Worm (Caenorhabditis elegans) whole organism, L3 larva: ENCODE results near the gene T18D3.9.
A peak's percentile ranks its signal among the peaks of the same experiment; 100 is the strongest.

Experiments used
- R02D3.7 ChIP-seq: fragments of 150-350 bp; optimal IDR thresholded peaks from 2 replicates; lab custom pipeline; 2014; ENCODE audit warnings: missing biosample characterization, missing genetic modification characterization
- ZK546.5 ChIP-seq: sonication (generic microtip); optimal IDR thresholded peaks from 2 replicates; lab custom pipeline; 2017; ENCODE audit warnings: missing biosample characterization, missing genetic modification characterization
- ceh-28 ChIP-seq: fragments of 150-350 bp; optimal IDR thresholded peaks from 2 replicates; lab custom pipeline; 2014; ENCODE audit warnings: missing biosample characterization, missing genetic modification reagents, missing genetic modification characterization
- ceh-82 ChIP-seq: fragments of 150-350 bp; optimal IDR thresholded peaks from 2 replicates; lab custom pipeline; 2014; ENCODE audit warnings: missing biosample characterization, missing genetic modification characterization
- ceh-9 ChIP-seq: sonication (generic microtip); optimal IDR thresholded peaks from 2 replicates; lab custom pipeline; 2018; ENCODE audit warnings: missing biosample characterization, missing genetic modification characterization
- daf-12 ChIP-seq: fragments of 150-350 bp; optimal IDR thresholded peaks from 2 replicates; lab custom pipeline; 2014; ENCODE audit warnings: missing biosample characterization, missing genetic modification reagents, missing genetic modification characterization
- egl-27 ChIP-seq: sonication (generic microtip); optimal IDR thresholded peaks from 4 replicates; lab custom pipeline; 2017; ENCODE audit warnings: missing biosample characterization, missing genetic modification reagents, missing genetic modification characterization
- elt-1 ChIP-seq: fragments of 150-350 bp; optimal IDR thresholded peaks from 2 replicates; lab custom pipeline; 2014; ENCODE audit warnings: missing biosample characterization, missing genetic modification characterization
- elt-2 ChIP-seq: sonication (generic microtip); optimal IDR thresholded peaks from 2 replicates; lab custom pipeline; 2016; ENCODE audit warnings: missing genetic modification reagents, mild to moderate bottlenecking, missing genetic modification characterization, missing compliant biosample characterization
- elt-3 ChIP-seq, 3 experiments: fragments of 150-350 bp in 1 of 3; sonication (generic microtip) in 2 of 3; optimal IDR thresholded peaks; 2 replicates in 2 of 3; 4 replicates in 1 of 3; lab custom pipeline; 2014 to 2017; ENCODE audit warnings: missing biosample characterization in 3 of 3, missing genetic modification characterization in 3 of 3
- fkh-10 ChIP-seq: sonication (generic microtip); optimal IDR thresholded peaks from 2 replicates; lab custom pipeline; 2017; ENCODE audit warnings: missing biosample characterization, missing genetic modification reagents, missing genetic modification characterization
- jun-1 ChIP-seq: fragments of 150-350 bp; optimal IDR thresholded peaks from 2 replicates; lab custom pipeline; 2014; ENCODE audit warnings: missing biosample characterization, missing genetic modification reagents, missing genetic modification characterization
- lin-39 ChIP-seq: fragments of 150-350 bp; optimal IDR thresholded peaks from 2 replicates; lab custom pipeline; 2018; ENCODE audit warnings: missing biosample characterization, missing genetic modification reagents, missing genetic modification characterization
- mdl-1 ChIP-seq: fragments of 150-350 bp; optimal IDR thresholded peaks from 2 replicates; lab custom pipeline; 2014; ENCODE audit warnings: missing biosample characterization, missing genetic modification characterization
- nfya-1 ChIP-seq: sonication (generic microtip); optimal IDR thresholded peaks from 2 replicates; lab custom pipeline; 2017; ENCODE audit warnings: missing genetic modification characterization, mild to moderate bottlenecking, missing compliant biosample characterization, antibody characterized with exemption, moderate library complexity; ENCODE audit not compliant: insufficient read depth
- nhr-11 ChIP-seq: fragments of 150-350 bp; optimal IDR thresholded peaks from 2 replicates; lab custom pipeline; 2014; ENCODE audit warnings: missing biosample characterization, missing genetic modification characterization
- nhr-12 ChIP-seq: fragments of 150-350 bp; optimal IDR thresholded peaks from 2 replicates; lab custom pipeline; 2014; ENCODE audit warnings: missing biosample characterization, missing genetic modification characterization
- nhr-23 ChIP-seq: fragments of 150-350 bp; optimal IDR thresholded peaks from 2 replicates; lab custom pipeline; 2014; ENCODE audit warnings: missing biosample characterization, missing genetic modification reagents, missing genetic modification characterization
- nhr-237 ChIP-seq: fragments of 150-350 bp; optimal IDR thresholded peaks from 2 replicates; lab custom pipeline; 2014; ENCODE audit warnings: missing biosample characterization, missing genetic modification characterization
- nhr-25 ChIP-seq: sonication (generic microtip); optimal IDR thresholded peaks from 2 replicates; lab custom pipeline; 2017; ENCODE audit warnings: missing biosample characterization, missing genetic modification characterization
- nhr-28 ChIP-seq: fragments of 150-350 bp; optimal IDR thresholded peaks from 2 replicates; lab custom pipeline; 2014; ENCODE audit warnings: missing biosample characterization, missing genetic modification characterization
- nhr-43 ChIP-seq: sonication (generic microtip); optimal IDR thresholded peaks from 2 replicates; lab custom pipeline; 2016; ENCODE audit warnings: mild to moderate bottlenecking, missing genetic modification characterization, missing compliant biosample characterization; ENCODE audit not compliant: poor library complexity, severe bottlenecking
- nhr-67 ChIP-seq: fragments of 150-350 bp; optimal IDR thresholded peaks from 2 replicates; lab custom pipeline; 2014; ENCODE audit warnings: missing biosample characterization, missing genetic modification characterization
- nhr-76 ChIP-seq: fragments of 150-350 bp; sonication (generic microtip); optimal IDR thresholded peaks from 5 replicates; lab custom pipeline; 2014; ENCODE audit warnings: missing biosample characterization, missing genetic modification characterization
- pha-4 ChIP-seq: fragments of 150-350 bp; optimal IDR thresholded peaks from 2 replicates; lab custom pipeline; 2014; ENCODE audit warnings: missing biosample characterization, missing genetic modification reagents, missing genetic modification characterization
- pqm-1 ChIP-seq: fragments of 150-350 bp; optimal IDR thresholded peaks from 2 replicates; lab custom pipeline; 2017; ENCODE audit warnings: missing biosample characterization, missing genetic modification characterization, inconsistent platforms
- sea-2 ChIP-seq: fragments of 150-350 bp; sonication (generic microtip); optimal IDR thresholded peaks from 4 replicates; lab custom pipeline; 2014; ENCODE audit warnings: missing biosample characterization, missing genetic modification reagents, missing genetic modification characterization
- skn-1 ChIP-seq: fragments of 150-350 bp; optimal IDR thresholded peaks from 2 replicates; lab custom pipeline; 2014; ENCODE audit warnings: missing biosample characterization, missing genetic modification characterization
- tbx-2 ChIP-seq: sonication (generic microtip); optimal IDR thresholded peaks from 2 replicates; lab custom pipeline; 2016; ENCODE audit warnings: mild to moderate bottlenecking, missing genetic modification characterization, missing compliant biosample characterization
- zag-1 ChIP-seq: fragments of 150-350 bp; optimal IDR thresholded peaks from 2 replicates; lab custom pipeline; 2014; ENCODE audit warnings: missing biosample characterization, missing genetic modification characterization
- ztf-11 ChIP-seq: fragments of 150-350 bp; optimal IDR thresholded peaks from 2 replicates; lab custom pipeline; 2014; ENCODE audit warnings: missing biosample characterization, missing genetic modification characterization
- ztf-4 ChIP-seq: fragments of 150-350 bp; optimal IDR thresholded peaks from 2 replicates; lab custom pipeline; 2014; ENCODE audit warnings: missing biosample characterization, missing genetic modification characterization

Gene T18D3.9

ce11 chrX:12472232-12472631 is 18.0 kb upstream of the T18D3.9 start:
- TF ChIP-seq elt-1 (tag; lab: Kevin White, UChicago) (no peak), nhr-67 (tag; lab: Kevin White, UChicago) (no peak), mdl-1 (no peak), nfya-1 (no peak), daf-12 (tag; lab: Kevin White, UChicago) (no peak), egl-27 (tag; lab: Kevin White, UChicago) (no peak), nhr-23 (tag; lab: Kevin White, UChicago) (no peak), fkh-10 (GFP tag; lab: Kevin White, UChicago) (no peak)
- TF ChIP-seq, all 47 proteins: peak for 0

- TF ChIP-seq zag-1 (no peak), nhr-67 (tag; lab: Kevin White, UChicago) (no peak), ztf-4 (tag; lab: Kevin White, UChicago) (no peak), nhr-237 (tag; lab: Kevin White, UChicago) (no peak), skn-1 (tag; lab: Kevin White, UChicago) (no peak), ceh-82 (tag; lab: Kevin White, UChicago) (no peak), nhr-28 (no peak), nhr-12 (tag; lab: Kevin White, UChicago) (no peak), nfya-1 (no peak), nhr-43 (tag; lab: Kevin White, UChicago) (no peak), ZK546.5 (tag; lab: Kevin White, UChicago) (no peak), elt-3 (tag; optimal IDR thresholded peaks at IDR 0.05; lab: Kevin White, UChicago) (no peak), ceh-28 (no peak), mdl-1 (no peak), lin-39 (no peak)
Measured at ce11 chrX:12469846-12470245, 15.6 kb upstream of the T18D3.9 start.

- peak; percentile 16 for TF ChIP-seq pha-4 (tag; lab: Kevin White, UChicago)
- no peak for TF ChIP-seq nhr-12 (tag; lab: Kevin White, UChicago)
Measured at ce11 chrX:12467660-12468111, 13.4 kb upstream of the T18D3.9 start, which contains the start of gene myo-2. Gene myo-2 (plus strand): TSS chrX:12468061.

ce11 chrX:12466769-12467168 is 12.5 kb upstream of the T18D3.9 start, which contains the start of gene cdf-2:
Gene cdf-2 (minus strand): TSS chrX:12466917.
- TF ChIP-seq ceh-9 (tag; lab: Kevin White, UChicago) (no peak), nhr-25 (tag; lab: Kevin White, UChicago) (no peak), ceh-28 (no peak), pqm-1 (tag; lab: Kevin White, UChicago) (peak; percentile 91), pha-4 (tag; lab: Kevin White, UChicago) (peak; percentile 34), jun-1 (peak; percentile 34), elt-2 (tag; lab: Kevin White, UChicago) (peak; percentile 85)

- no peak for TF ChIP-seq ceh-28
- no peak for TF ChIP-seq ztf-4 (tag; lab: Kevin White, UChicago)
- TF ChIP-seq nhr-43 (tag; lab: Kevin White, UChicago), result no peak
- TF ChIP-seq R02D3.7 (tag; lab: Kevin White, UChicago), result no peak
- no peak for TF ChIP-seq nfya-1
- TF ChIP-seq nhr-76 (tag; lab: Kevin White, UChicago), result no peak
- TF ChIP-seq zag-1, result no peak
- TF ChIP-seq nhr-11 (tag; lab: Kevin White, UChicago), result no peak
- TF ChIP-seq jun-1, result no peak
- no peak for TF ChIP-seq tbx-2 (tag; lab: Kevin White, UChicago)
- no peak for TF ChIP-seq ceh-9 (tag; lab: Kevin White, UChicago)
- TF ChIP-seq mdl-1, result no peak
- TF ChIP-seq egl-27 (tag; lab: Kevin White, UChicago), result no peak
- TF ChIP-seq elt-3 (tag; optimal IDR thresholded peaks at IDR 0.05; lab: Kevin White, UChicago), result no peak
- no peak for TF ChIP-seq elt-1 (tag; lab: Kevin White, UChicago)
- no peak for TF ChIP-seq nhr-28
- TF ChIP-seq ceh-82 (tag; lab: Kevin White, UChicago), result no peak
- no peak for TF ChIP-seq sea-2 (GFP tag; lab: Kevin White, UChicago)
- TF ChIP-seq elt-2 (tag; lab: Kevin White, UChicago), result no peak
- no peak for TF ChIP-seq ztf-11 (tag; lab: Kevin White, UChicago)
- TF ChIP-seq, all 47 proteins: peak for 0
Measured at ce11 chrX:12463504-12463903, 9.2 kb upstream of the T18D3.9 start, which contains the start of gene T18D3.5. Gene T18D3.5 (plus strand): TSS chrX:12463804.
